Worm (Caenorhabditis elegans) whole organism, L2 larva: Measurements from ENCODE around the gene Y10G11A.1.

Experiments used
- aly-2 ChIP-seq: fragments of 150-350 bp; optimal IDR thresholded peaks from 2 replicates; lab custom pipeline; 2014; ENCODE audit warnings: missing biosample characterization, missing genetic modification characterization
- ama-1 ChIP-seq: fragments of 150-350 bp; optimal IDR thresholded peaks from 2 replicates; lab custom pipeline; 2018; ENCODE audit warnings: inconsistent platforms
- lin-13 ChIP-seq: fragments of 150-350 bp; optimal IDR thresholded peaks from 2 replicates; lab custom pipeline; 2014; ENCODE audit warnings: missing biosample characterization, missing genetic modification reagents, missing genetic modification characterization
- lin-39 ChIP-seq: fragments of 150-350 bp; optimal IDR thresholded peaks from 2 replicates; lab custom pipeline; 2014; ENCODE audit warnings: missing biosample characterization, missing genetic modification reagents, missing genetic modification characterization
- mdl-1 ChIP-seq, 2 experiments: fragments of 150-350 bp in 1 of 2; sonication (generic microtip) in 1 of 2; optimal IDR thresholded peaks; 2 replicates each; lab custom pipeline; 2017; ENCODE audit warnings: missing biosample characterization in 2 of 2, missing genetic modification characterization in 2 of 2
- nhr-10 ChIP-seq: sonication (generic microtip); optimal IDR thresholded peaks from 2 replicates; lab custom pipeline; 2017; ENCODE audit warnings: missing biosample characterization, missing genetic modification characterization
- nhr-237 ChIP-seq: fragments of 150-350 bp; optimal IDR thresholded peaks from 2 replicates; lab custom pipeline; 2014; ENCODE audit warnings: missing biosample characterization, missing genetic modification characterization
- skn-1 ChIP-seq: sonication (generic microtip); optimal IDR thresholded peaks from 2 replicates; lab custom pipeline; 2017; ENCODE audit warnings: missing biosample characterization, missing genetic modification characterization
- unc-39 ChIP-seq: fragments of 150-350 bp; optimal IDR thresholded peaks from 2 replicates; lab custom pipeline; 2014; ENCODE audit warnings: missing biosample characterization, missing genetic modification characterization
- unc-62 ChIP-seq: fragments of 150-350 bp; optimal IDR thresholded peaks from 2 replicates; lab custom pipeline; 2014; ENCODE audit warnings: missing biosample characterization, missing genetic modification reagents, missing genetic modification characterization
- ztf-11 ChIP-seq: sonication (generic microtip); optimal IDR thresholded peaks from 2 replicates; lab custom pipeline; 2017; ENCODE audit warnings: missing biosample characterization, missing genetic modification characterization

- TF ChIP-seq ama-1 (lab: Kevin White, UChicago) (no peak), unc-62 (GFP tag; lab: Kevin White, UChicago) (no peak), ztf-11 (tag; lab: Kevin White, UChicago) (no peak), mdl-1 (tag; optimal IDR thresholded peaks at IDR 0.05; lab: Kevin White, UChicago) (no peak), skn-1 (no peak), lin-39 (no peak), nhr-10 (tag; lab: Kevin White, UChicago) (no peak), unc-39 (tag; lab: Kevin White, UChicago) (no peak), lin-13 (GFP tag; lab: Kevin White, UChicago) (peak; percentile 70), aly-2 (tag; lab: Kevin White, UChicago) (no peak), nhr-237 (tag; lab: Kevin White, UChicago) (no peak)
These were observed 9.1 kb upstream of the Y10G11A.1 start for ce11 chrIV:16415100-16415973.
